Worm (Caenorhabditis elegans) whole organism, mixed stage, embryonic: ENCODE results near the gene F58B4.2.
A peak's percentile ranks its signal among the peaks of the same experiment; 100 is the strongest.

ENCODE experiments used
- blmp-1 ChIP-seq: fragments of 150-350 bp; optimal IDR thresholded peaks from 2 replicates; lab custom pipeline; 2014; ENCODE audit warnings: missing biosample characterization, missing genetic modification characterization
- ces-1 ChIP-seq: fragments of 150-350 bp; optimal IDR thresholded peaks from 2 replicates; lab custom pipeline; 2014; ENCODE audit warnings: missing biosample characterization, missing genetic modification reagents, missing genetic modification characterization
- nhr-12 ChIP-seq: fragments of 150-350 bp; optimal IDR thresholded peaks from 2 replicates; lab custom pipeline; 2014; ENCODE audit warnings: missing biosample characterization, missing genetic modification characterization
- sem-2 ChIP-seq: fragments of 200-800 bp; sonication (Bioruptor generic); optimal IDR thresholded peaks from 2 replicates; lab custom pipeline; 2018; ENCODE audit warnings: mild to moderate bottlenecking, missing genetic modification characterization, missing compliant biosample characterization
- zip-8 ChIP-seq: fragments of 150-350 bp; optimal IDR thresholded peaks from 2 replicates; lab custom pipeline; 2014; ENCODE audit warnings: missing biosample characterization, missing genetic modification characterization

DNA sequence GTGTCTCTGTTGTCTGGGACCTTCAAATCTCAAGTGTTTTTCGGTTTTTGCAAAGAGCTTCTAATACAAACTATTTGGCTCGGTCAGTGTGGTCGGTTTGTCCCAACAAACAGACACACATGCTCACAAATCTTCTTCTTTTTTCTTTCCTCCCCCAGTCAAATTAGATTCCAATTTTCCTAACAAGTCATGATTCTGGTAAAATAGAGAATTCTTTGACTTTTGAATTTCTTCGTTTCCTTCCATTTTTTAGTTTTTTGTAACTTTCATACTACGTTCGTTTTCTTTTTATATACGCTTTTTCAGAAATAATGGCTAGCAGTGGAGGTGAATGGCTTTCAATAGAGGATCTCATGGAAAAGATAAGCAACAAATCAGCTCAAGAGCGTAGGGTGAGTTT lies 14.5 kb downstream of the F58B4.2 start, which contains the start of gene F32D8.15:
- no peak for TF ChIP-seq zip-8
- no peak for TF ChIP-seq sem-2 (GFP tag; lab: Kevin White, UChicago)
- TF ChIP-seq blmp-1 (tag; lab: Kevin White, UChicago), result no peak
- TF ChIP-seq nhr-12 (tag; lab: Kevin White, UChicago), result no peak
- peak; percentile 48 for TF ChIP-seq ces-1
